Worm (Caenorhabditis elegans): ENCODE measurements around the gene let-19.
A peak's percentile ranks its signal among the peaks of the same experiment; 100 is the strongest.

The let-19 gene

DNA sequence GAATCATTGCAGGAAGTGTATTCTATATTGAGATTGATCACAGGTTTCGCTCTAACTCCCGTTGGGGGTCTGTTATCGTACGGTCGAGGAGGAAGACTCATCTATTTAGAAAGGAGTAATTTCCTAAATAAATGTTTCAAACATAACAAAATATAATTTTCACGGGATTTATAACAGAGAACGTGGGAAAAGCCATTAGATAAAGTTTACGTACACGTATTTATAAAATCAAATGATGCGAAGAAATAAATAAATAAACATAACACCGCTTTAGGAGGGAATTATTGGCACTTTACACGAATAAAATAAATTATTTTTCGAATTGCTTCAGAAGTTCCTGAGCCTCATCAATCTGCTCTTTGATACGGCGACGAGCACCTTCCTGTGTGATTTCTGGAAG, 37.7 kb downstream of the let-19 start, which contains the start of gene F07H5.10:
Gene F07H5.10, minus strand, starts transcription at position 101 of the 400 bp plus-strand sequence.
- TF ChIP-seq nhr-237 (tag; optimal IDR thresholded peaks at IDR 0.05) (no peak), nhr-12 (tag; optimal IDR thresholded peaks at IDR 0.05) (no peak), M03D4.4 (tag; optimal IDR thresholded peaks at IDR 0.05) (no peak), blmp-1 (tag; optimal IDR thresholded peaks at IDR 0.05) (no peak), drap-1 (GFP tag; optimal IDR thresholded peaks at IDR 0.05) (no peak)

DNA sequence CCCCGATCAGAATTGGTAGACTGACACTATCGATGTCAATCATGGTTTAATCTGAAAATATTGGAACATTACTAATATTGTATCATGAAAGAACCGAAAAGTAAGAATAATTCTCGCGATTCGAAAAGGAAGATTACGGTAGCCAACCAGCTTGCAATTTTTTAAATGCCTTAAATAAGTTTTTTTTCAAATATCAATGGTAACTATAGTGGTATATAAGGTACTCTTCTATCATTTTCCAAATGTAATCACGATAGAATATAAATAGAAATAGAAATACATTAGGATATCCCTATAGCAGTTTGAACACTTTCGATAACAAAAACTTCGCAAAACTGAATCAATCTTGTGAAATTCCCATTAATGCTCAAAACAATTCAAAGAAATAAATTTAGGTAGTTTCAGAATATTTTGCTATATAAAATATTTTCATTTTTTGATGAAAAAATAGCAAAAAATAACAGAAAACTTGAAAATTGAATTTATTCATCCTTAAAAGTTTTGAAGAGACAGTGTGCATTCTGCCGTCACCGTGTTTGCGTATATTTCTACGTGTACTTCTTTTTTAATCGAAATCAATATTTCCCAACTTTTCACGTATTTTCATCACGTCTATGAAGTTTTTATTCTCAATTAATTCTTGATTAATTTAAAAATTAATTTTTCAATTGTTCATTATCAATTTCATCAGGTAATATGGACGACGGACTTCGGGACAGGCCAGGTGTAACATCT, 40.1 kb downstream of the let-19 start, which contains the start of the genes F46C5.9 and rer-1:
Gene F46C5.9, minus strand, starts transcription at position 51 of the 735 bp plus-strand sequence.
Gene rer-1, plus strand, starts transcription at position 692 of the 735 bp plus-strand sequence.
- TF ChIP-seq blmp-1 (tag; optimal IDR thresholded peaks at IDR 0.05) (no peak), flh-1 (GFP tag; optimal IDR thresholded peaks at IDR 0.05) (no peak), mep-1 (tag; optimal IDR thresholded peaks at IDR 0.05) (no peak), tbx-8 (GFP tag; optimal IDR thresholded peaks at IDR 0.05) (no peak), lsy-2 (tag; optimal IDR thresholded peaks at IDR 0.05) (peak; percentile 60), drap-1 (GFP tag; optimal IDR thresholded peaks at IDR 0.05) (no peak), lin-13 (tag; optimal IDR thresholded peaks at IDR 0.05) (no peak)

ce11 chrII:8811825-8812224, 41.0 kb downstream of the let-19 start:
- TF ChIP-seq lin-13 (tag; optimal IDR thresholded peaks at IDR 0.05) (no peak), lsy-2 (tag; optimal IDR thresholded peaks at IDR 0.05) (no peak), ceh-83 (GFP tag; optimal IDR thresholded peaks at IDR 0.05) (no peak), snpc-4 (tag; optimal IDR thresholded peaks at IDR 0.05) (no peak), ham-2 (GFP tag; optimal IDR thresholded peaks at IDR 0.05) (no peak), lin-32 (GFP tag; optimal IDR thresholded peaks at IDR 0.05) (no peak), mls-2 (tag; optimal IDR thresholded peaks at IDR 0.05) (no peak), blmp-1 (tag; optimal IDR thresholded peaks at IDR 0.05) (no peak), zip-8 (tag; optimal IDR thresholded peaks at IDR 0.05) (no peak), nhr-28 (tag; optimal IDR thresholded peaks at IDR 0.05) (no peak), mab-5 (tag; optimal IDR thresholded peaks at IDR 0.05) (no peak), ces-1 (GFP tag; optimal IDR thresholded peaks at IDR 0.05) (no peak), tbx-8 (GFP tag; optimal IDR thresholded peaks at IDR 0.05) (no peak), sem-2 (GFP tag; optimal IDR thresholded peaks at IDR 0.05) (no peak)

DNA sequence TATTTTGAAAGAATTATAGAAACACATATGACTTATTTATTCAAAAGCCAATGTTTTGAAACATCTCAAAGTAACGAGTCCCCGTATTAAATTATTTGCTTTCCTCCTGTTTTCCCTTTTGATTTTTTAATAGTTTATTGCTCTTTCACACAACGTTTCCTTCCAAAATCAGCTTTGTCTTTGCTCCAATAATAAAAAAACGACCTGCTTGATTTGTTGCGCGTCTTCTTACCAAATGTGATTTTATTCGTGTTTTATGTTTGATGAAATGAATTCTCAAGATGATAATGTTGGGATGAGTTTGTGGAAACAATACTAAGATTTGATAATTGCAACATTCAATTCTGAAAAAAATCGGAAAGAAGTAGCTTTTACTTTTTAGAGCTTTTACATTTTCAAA, 41.6 kb downstream of the let-19 start:
- TF ChIP-seq lin-13 (tag; optimal IDR thresholded peaks at IDR 0.05), result no peak
- TF ChIP-seq ces-1 (GFP tag; optimal IDR thresholded peaks at IDR 0.05), result no peak
- no peak for TF ChIP-seq mep-1 (tag; optimal IDR thresholded peaks at IDR 0.05)
- no peak for TF ChIP-seq mls-2 (tag; optimal IDR thresholded peaks at IDR 0.05)
- no peak for TF ChIP-seq lsy-2 (tag; optimal IDR thresholded peaks at IDR 0.05)
- no peak for TF ChIP-seq nhr-76 (tag; optimal IDR thresholded peaks at IDR 0.05)
- no peak for TF ChIP-seq nhr-237 (tag; optimal IDR thresholded peaks at IDR 0.05)
- no peak for TF ChIP-seq cnd-1 (tag; optimal IDR thresholded peaks at IDR 0.05)
- no peak for TF ChIP-seq drap-1 (GFP tag; optimal IDR thresholded peaks at IDR 0.05)
- no peak for TF ChIP-seq ceh-39 (tag; optimal IDR thresholded peaks at IDR 0.05)
- no peak for TF ChIP-seq tbx-8 (GFP tag; optimal IDR thresholded peaks at IDR 0.05)
- no peak for TF ChIP-seq snpc-4 (tag; optimal IDR thresholded peaks at IDR 0.05)
- no peak for TF ChIP-seq zip-8 (tag; optimal IDR thresholded peaks at IDR 0.05)

ce11 chrII:8813659-8814058, 42.9 kb downstream of the let-19 start:
- TF ChIP-seq ceh-39 (tag; optimal IDR thresholded peaks at IDR 0.05) (no peak), mep-1 (tag; optimal IDR thresholded peaks at IDR 0.05) (no peak), lin-13 (tag; optimal IDR thresholded peaks at IDR 0.05) (no peak), flh-1 (GFP tag; optimal IDR thresholded peaks at IDR 0.05) (no peak), sptf-1 (tag; optimal IDR thresholded peaks at IDR 0.05) (no peak), snpc-4 (tag; optimal IDR thresholded peaks at IDR 0.05) (no peak), unc-39 (tag; optimal IDR thresholded peaks at IDR 0.05) (no peak), ztf-11 (tag; optimal IDR thresholded peaks at IDR 0.05) (no peak), ces-1 (GFP tag; optimal IDR thresholded peaks at IDR 0.05) (no peak), zip-8 (tag; optimal IDR thresholded peaks at IDR 0.05) (no peak), nhr-237 (tag; optimal IDR thresholded peaks at IDR 0.05) (no peak), tbx-8 (GFP tag; optimal IDR thresholded peaks at IDR 0.05) (no peak)

ce11 chrII:8814231-8814630, 43.5 kb downstream of the let-19 start:
- TF ChIP-seq lsy-2 (tag; optimal IDR thresholded peaks at IDR 0.05) (no peak), mls-2 (tag; optimal IDR thresholded peaks at IDR 0.05) (no peak), ceh-83 (GFP tag; optimal IDR thresholded peaks at IDR 0.05) (no peak), lin-13 (tag; optimal IDR thresholded peaks at IDR 0.05) (no peak), mep-1 (tag; optimal IDR thresholded peaks at IDR 0.05) (no peak), nhr-28 (tag; optimal IDR thresholded peaks at IDR 0.05) (no peak), unc-39 (tag; optimal IDR thresholded peaks at IDR 0.05) (no peak), snpc-4 (tag; optimal IDR thresholded peaks at IDR 0.05) (no peak)

All from whole organism, mixed stage, embryonic.